Fruit fly (Drosophila melanogaster): ENCODE measurements around the gene CapaR.

dm6 chr3L:21524071-21524889 lies 37.7 kb downstream of the CapaR start:
- peak; percentile 19 for TF ChIP-seq OdsH (GFP tag; optimal IDR thresholded peaks at IDR 0.05)
- TF ChIP-seq ey (GFP tag; optimal IDR thresholded peaks at IDR 0.05), result no peak
- TF ChIP-seq tai (GFP tag; optimal IDR thresholded peaks at IDR 0.05), result no peak
- TF ChIP-seq Dfd (GFP tag; optimal IDR thresholded peaks at IDR 0.05), result no peak
- no peak for TF ChIP-seq CG9705 (GFP tag; optimal IDR thresholded peaks at IDR 0.05)
- TF ChIP-seq Myc (optimal IDR thresholded peaks at IDR 0.05), result no peak
- no peak for TF ChIP-seq dmrt93B (GFP tag; optimal IDR thresholded peaks at IDR 0.05)
- TF ChIP-seq dl (GFP tag; optimal IDR thresholded peaks at IDR 0.05; ENCODE audit: insufficient read depth in 1 of 2, partially characterized antibody in 2 of 2), result no peak
- no peak for TF ChIP-seq h (GFP tag; optimal IDR thresholded peaks at IDR 0.05)
- TF ChIP-seq brk (GFP tag; optimal IDR thresholded peaks at IDR 0.05), result no peak
- TF ChIP-seq woc (GFP tag; optimal IDR thresholded peaks at IDR 0.05), result no peak
